Fruit fly (Drosophila melanogaster) whole organism, pupa: ENCODE data around the gene B-H2.

ENCODE experiments used
- CG10348 ChIP-seq: fragments of 200-800 bp; sonication (Bioruptor generic); IDR thresholded peaks from 2 replicates; pipeline ENCODE4 v1.3.6; 2022; ENCODE audit warnings: missing biosample characterization, missing genetic modification characterization
- CG12605 ChIP-seq: fragments of 200-800 bp; sonication (Bioruptor generic); IDR thresholded peaks from 2 replicates; pipeline ENCODE4 v1.3.6; 2022; ENCODE audit warnings: missing biosample characterization, missing genetic modification characterization
- CG13204 ChIP-seq: fragments of 200-800 bp; sonication (Bioruptor generic); optimal IDR thresholded peaks from 2 replicates; lab custom pipeline; 2018; ENCODE audit warnings: missing biosample characterization, mild to moderate bottlenecking, missing genetic modification characterization, moderate library complexity
- CG14655 ChIP-seq: fragments of 200-800 bp; sonication (Bioruptor generic); optimal IDR thresholded peaks from 3 replicates; lab custom pipeline; 2017; ENCODE audit warnings: mild to moderate bottlenecking, missing biosample characterization, missing genetic modification reagents, missing genetic modification characterization
- CG15710 ChIP-seq: fragments of 200-800 bp; sonication (Bioruptor generic); optimal IDR thresholded peaks from 2 replicates; lab custom pipeline; 2018; ENCODE audit warnings: missing biosample characterization, mild to moderate bottlenecking, missing genetic modification characterization, moderate library complexity
- CG17806 ChIP-seq: fragments of 200-800 bp; sonication (Bioruptor generic); optimal IDR thresholded peaks from 2 replicates; lab custom pipeline; 2018; ENCODE audit warnings: missing biosample characterization, mild to moderate bottlenecking, missing genetic modification characterization, moderate library complexity
- CG32121 ChIP-seq: fragments of 200-800 bp; sonication (Bioruptor generic); IDR thresholded peaks from 2 replicates; pipeline ENCODE4 v1.3.6; 2022; ENCODE audit warnings: missing biosample characterization, missing genetic modification characterization
- CG34367 ChIP-seq: fragments of 200-800 bp; sonication (Bioruptor generic); optimal IDR thresholded peaks from 2 replicates; lab custom pipeline; 2018; ENCODE audit warnings: missing biosample characterization, mild to moderate bottlenecking, missing genetic modification characterization
- CG4496 ChIP-seq: fragments of 200-800 bp; sonication (Bioruptor generic); IDR thresholded peaks from 3 replicates; pipeline ENCODE4 v1.3.6; 2022; ENCODE audit warnings: missing biosample characterization, missing genetic modification characterization
- CG8159 ChIP-seq: fragments of 200-800 bp; sonication (Bioruptor generic); optimal IDR thresholded peaks from 3 replicates; lab custom pipeline; 2018; ENCODE audit warnings: missing biosample characterization, mild to moderate bottlenecking, missing genetic modification characterization, moderate library complexity
- CG8301 ChIP-seq: fragments of 200-800 bp; sonication (Bioruptor generic); optimal IDR thresholded peaks from 2 replicates; lab custom pipeline; 2018; ENCODE audit warnings: missing biosample characterization, mild to moderate bottlenecking, missing genetic modification characterization
- CG9948 ChIP-seq: fragments of 200-800 bp; sonication (Bioruptor generic); optimal IDR thresholded peaks from 2 replicates; lab custom pipeline; 2018; ENCODE audit warnings: missing biosample characterization, mild to moderate bottlenecking, missing genetic modification characterization, moderate library complexity
- D1 ChIP-seq: fragments of 200-800 bp; sonication (Bioruptor generic); optimal IDR thresholded peaks from 2 replicates; lab custom pipeline; 2018; ENCODE audit warnings: missing biosample characterization, mild to moderate bottlenecking, missing genetic modification characterization, moderate library complexity
- EcR ChIP-seq: fragments of 200-800 bp; sonication (Bioruptor generic); optimal IDR thresholded peaks from 3 replicates; lab custom pipeline; 2019; ENCODE audit warnings: missing biosample characterization, missing genetic modification characterization, mild to moderate bottlenecking, moderate library complexity, missing genetic modification reagents
- Ets98B ChIP-seq: fragments of 200-800 bp; sonication (Bioruptor generic); IDR thresholded peaks from 2 replicates; pipeline ENCODE4 v1.3.6; 2022; ENCODE audit warnings: missing biosample characterization, missing genetic modification characterization
- Pif1A ChIP-seq: fragments of 200-800 bp; sonication (Bioruptor generic); optimal IDR thresholded peaks from 3 replicates; lab custom pipeline; 2016; ENCODE audit warnings: missing biosample characterization, missing genetic modification characterization
- Pif1B ChIP-seq: fragments of 200-800 bp; sonication (Bioruptor generic); optimal IDR thresholded peaks from 3 replicates; lab custom pipeline; 2016; ENCODE audit warnings: missing biosample characterization, missing genetic modification characterization
- Snoo ChIP-seq: fragments of 200-800 bp; sonication (Bioruptor generic); optimal IDR thresholded peaks from 3 replicates; lab custom pipeline; 2017; ENCODE audit warnings: missing biosample characterization, mild to moderate bottlenecking, missing genetic modification characterization, inconsistent platforms
- fd96Ca ChIP-seq: fragments of 200-800 bp; sonication (Bioruptor generic); IDR thresholded peaks from 3 replicates; pipeline ENCODE4 v1.3.6; 2022; ENCODE audit warnings: missing biosample characterization, missing genetic modification characterization
- gl ChIP-seq: fragments of 200-800 bp; sonication (Bioruptor generic); optimal IDR thresholded peaks from 2 replicates; lab custom pipeline; 2018; ENCODE audit warnings: missing biosample characterization, mild to moderate bottlenecking, missing genetic modification characterization
- rn ChIP-seq: fragments of 200-800 bp; sonication (Bioruptor generic); IDR thresholded peaks from 2 replicates; pipeline ENCODE4 v1.3.6; 2022; ENCODE audit warnings: missing biosample characterization, missing genetic modification characterization

B-H2 gene

dm6 chrX:17292050-17292730 lies 22.2 kb upstream of the B-H2 start:
- TF ChIP-seq rn (GFP tag; lab: Robert Waterston, UW), result no peak
- no peak for TF ChIP-seq fd96Ca
- peak; percentile 55 for TF ChIP-seq Snoo (tag; lab: Kevin White, UChicago)
- TF ChIP-seq CG17806, result peak; percentile 2
- no peak for TF ChIP-seq EcR (GFP tag; lab: Kevin White, UChicago)
- no peak for TF ChIP-seq D1
- peak; percentile 33 for TF ChIP-seq CG8159 (tag; lab: Kevin White, UChicago)
- peak; percentile 55 for TF ChIP-seq Pif1A (GFP tag; lab: Kevin White, UChicago)
- no peak for TF ChIP-seq gl (tag; lab: Kevin White, UChicago)
- no peak; the same call in 1 of the 2 replicates for TF ChIP-seq Ets98B (GFP tag; lab: Robert Waterston, UW)
- no peak for TF ChIP-seq CG12605 (GFP tag; lab: Robert Waterston, UW)
- no peak for TF ChIP-seq CG8301
- no peak for TF ChIP-seq CG13204
- TF ChIP-seq CG10348 (GFP tag; lab: Robert Waterston, UW), result no peak
- TF ChIP-seq CG32121, result peak; percentile 44
- TF ChIP-seq CG4496, result 0 out of 3 replicates have a peak, but pooled peaks have one; percentile 46
- TF ChIP-seq Pif1B (GFP tag; lab: Kevin White, UChicago), result peak; percentile 44
- no peak for TF ChIP-seq CG34367
- TF ChIP-seq CG9948, result peak; percentile 21
- TF ChIP-seq CG15710 (tag; lab: Kevin White, UChicago), result peak; percentile 30
- TF ChIP-seq CG14655 (GFP tag; lab: Kevin White, UChicago), result no peak

DNA sequence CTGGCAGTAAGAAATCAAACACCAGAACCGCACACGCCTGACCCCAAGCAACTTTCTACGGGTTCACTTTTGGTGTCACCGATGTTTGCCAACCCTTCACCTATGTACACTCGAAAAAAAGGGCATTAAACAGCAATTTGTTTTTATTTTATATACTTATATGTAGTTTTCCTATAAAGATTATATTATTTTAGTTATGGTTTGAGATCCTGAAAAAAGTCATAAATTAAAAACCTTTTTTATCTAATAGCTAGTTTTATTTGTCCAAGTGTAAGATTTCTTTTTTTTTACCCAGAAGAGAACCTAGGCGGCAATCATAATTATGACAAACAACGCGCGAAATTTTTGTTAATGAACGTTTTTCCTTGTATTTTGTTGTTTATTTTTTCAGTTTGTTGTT lies 21.0 kb upstream of the B-H2 start:
- TF ChIP-seq CG4496 (peak; percentile 47; the same call in 1 of the 3 replicates), CG10348 (GFP tag; lab: Robert Waterston, UW) (no peak), Ets98B (GFP tag; lab: Robert Waterston, UW) (no peak), CG32121 (no peak), Pif1A (GFP tag; lab: Kevin White, UChicago) (no peak), CG9948 (peak; percentile 0), D1 (no peak), CG12605 (GFP tag; lab: Robert Waterston, UW) (no peak), CG13204 (no peak), Pif1B (GFP tag; lab: Kevin White, UChicago) (no peak), CG8301 (no peak), rn (GFP tag; lab: Robert Waterston, UW) (no peak), CG14655 (GFP tag; lab: Kevin White, UChicago) (peak; percentile 12), Snoo (tag; lab: Kevin White, UChicago) (no peak), CG17806 (peak; percentile 38), CG15710 (tag; lab: Kevin White, UChicago) (no peak), CG8159 (tag; lab: Kevin White, UChicago) (peak; percentile 43)

DNA sequence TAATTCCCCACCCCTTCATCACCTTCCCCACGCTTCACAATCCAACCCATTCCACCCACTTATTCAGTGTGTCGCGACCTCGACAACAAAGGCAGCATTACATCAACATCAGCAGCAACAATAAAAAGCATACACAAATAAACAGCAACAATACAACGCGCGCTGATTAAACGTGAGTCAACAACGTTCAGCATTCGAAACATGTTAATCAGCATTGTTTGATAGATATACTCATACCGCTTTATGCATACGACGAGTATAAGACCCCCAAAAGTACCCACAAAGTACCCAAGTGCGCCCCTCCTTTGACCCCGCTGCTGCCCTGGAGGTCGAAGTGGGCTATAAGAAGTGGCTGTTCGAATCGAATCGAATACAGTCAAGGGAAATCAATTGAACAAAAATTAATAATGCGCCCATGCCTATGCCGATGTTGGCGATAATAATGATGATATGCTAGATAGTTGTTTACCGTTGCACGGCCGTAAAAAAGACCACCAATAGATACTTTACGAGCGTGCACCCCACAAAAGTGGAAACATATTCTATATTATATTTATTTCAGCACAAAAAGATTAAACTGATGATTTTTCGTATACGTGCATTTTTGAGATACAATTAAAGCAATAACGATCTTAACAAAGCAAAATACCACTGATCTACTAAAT lies 20.1 kb upstream of the B-H2 start:
- TF ChIP-seq gl (tag; lab: Kevin White, UChicago), result no peak
- TF ChIP-seq Pif1A (GFP tag; lab: Kevin White, UChicago), result no peak
- no peak for TF ChIP-seq CG8301
- TF ChIP-seq CG10348 (GFP tag; lab: Robert Waterston, UW), result no peak
- no peak for TF ChIP-seq CG14655 (GFP tag; lab: Kevin White, UChicago)
- TF ChIP-seq CG34367, result no peak
- TF ChIP-seq EcR (GFP tag; lab: Kevin White, UChicago), result no peak
- no peak for TF ChIP-seq CG12605 (GFP tag; lab: Robert Waterston, UW)
- TF ChIP-seq CG13204, result no peak
- TF ChIP-seq, all 21 proteins: peak for 0

DNA sequence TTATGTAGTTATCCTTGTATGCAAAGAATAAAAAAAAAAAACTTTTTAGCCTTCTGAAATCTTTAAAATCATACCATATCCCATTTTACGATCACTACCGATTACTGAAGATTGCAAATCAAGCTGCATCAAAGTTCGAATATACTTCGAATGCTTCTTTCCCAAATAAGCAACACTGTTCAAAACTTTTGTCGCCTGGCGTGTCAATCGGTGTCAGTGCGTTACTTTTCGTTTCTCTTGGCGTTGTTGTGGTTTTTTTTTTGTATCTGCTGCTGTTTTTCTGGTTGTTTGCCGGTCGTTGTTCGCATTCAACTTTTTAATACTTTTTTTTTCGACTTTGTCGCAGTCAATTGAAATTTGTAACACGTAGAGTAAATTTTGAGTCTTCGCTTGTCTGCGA lies 19.4 kb upstream of the B-H2 start:
- no peak for TF ChIP-seq CG13204
- 0 out of 3 replicates have a peak, but pooled peaks have one; percentile 17 for TF ChIP-seq fd96Ca
- no peak for TF ChIP-seq rn (GFP tag; lab: Robert Waterston, UW)
- peak; percentile 71 for TF ChIP-seq CG4496
- peak; percentile 31; the same call in 1 of the 2 replicates for TF ChIP-seq Ets98B (GFP tag; lab: Robert Waterston, UW)

DNA sequence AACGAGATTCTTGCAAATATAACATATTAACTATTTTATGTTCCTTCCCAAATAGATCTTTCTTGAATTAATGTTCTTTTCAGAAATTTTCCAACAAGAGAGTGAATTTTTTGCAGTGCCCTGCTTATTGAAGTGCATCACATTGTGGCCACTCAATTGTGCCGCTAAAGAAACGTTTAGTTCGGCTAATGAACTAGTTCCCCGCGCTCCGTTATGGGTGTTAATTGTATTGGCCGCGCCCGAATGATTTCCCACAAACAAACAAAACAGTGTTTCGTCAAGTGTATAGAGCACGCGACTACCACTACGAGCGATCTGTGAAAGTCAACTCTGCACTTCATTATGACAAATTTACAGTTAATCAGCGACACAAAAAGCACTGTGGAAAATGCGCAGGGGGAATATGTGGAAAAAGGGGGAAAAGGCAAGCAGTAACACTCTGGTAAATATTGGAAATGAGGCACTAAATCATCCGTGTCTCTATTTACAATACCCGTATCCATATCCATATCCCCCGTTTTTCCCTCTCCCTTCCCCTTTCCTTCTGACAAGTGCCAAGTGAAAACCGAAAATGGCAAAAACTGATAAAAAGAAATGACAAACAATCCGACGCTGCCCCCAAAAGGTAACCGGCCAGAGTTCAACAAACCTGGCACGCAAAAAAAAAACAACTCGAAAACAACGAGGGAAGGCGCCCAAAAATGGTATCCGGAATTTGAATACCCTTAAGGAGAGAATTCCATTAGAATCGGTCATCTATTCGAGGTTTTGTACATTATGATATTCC lies 17.9 kb upstream of the B-H2 start:
- TF ChIP-seq EcR (GFP tag; lab: Kevin White, UChicago), result peak; percentile 60
- TF ChIP-seq fd96Ca, result no peak
- TF ChIP-seq Ets98B (GFP tag; lab: Robert Waterston, UW), result peak; percentile 8; the same call in 1 of the 2 replicates
